Worm (Caenorhabditis elegans): ENCODE data around the gene pde-3.

The pde-3 gene

ce11 chrII:14938319-14938718, 18.8 kb downstream of the pde-3 start:
- TF ChIP-seq ces-1 (GFP tag; optimal IDR thresholded peaks at IDR 0.05) (peak; percentile 49), nhr-71 (tag; optimal IDR thresholded peaks at IDR 0.05) (peak; percentile 28), ceh-90 (tag; optimal IDR thresholded peaks at IDR 0.05) (no peak), lin-14 (GFP tag; optimal IDR thresholded peaks at IDR 0.05) (peak; percentile 39), fkh-10 (GFP tag; optimal IDR thresholded peaks at IDR 0.05) (peak; percentile 85), efl-1 (optimal IDR thresholded peaks at IDR 0.05) (no peak), efl-1 (GFP tag; optimal IDR thresholded peaks at IDR 0.05 in 1 of 2) (peak in 1 of 2 experiments; percentile 17), elt-2 (tag; optimal IDR thresholded peaks at IDR 0.05) (no peak), nhr-47 (tag; optimal IDR thresholded peaks at IDR 0.05) (peak; percentile 20)

- TF ChIP-seq ceh-63 (GFP tag; optimal IDR thresholded peaks at IDR 0.05): peak; percentile 81
- TF ChIP-seq efl-3 (GFP tag; optimal IDR thresholded peaks at IDR 0.05): no peak
- peak; percentile 41 for TF ChIP-seq lin-14 (GFP tag; optimal IDR thresholded peaks at IDR 0.05)
- TF ChIP-seq nhr-237 (tag; optimal IDR thresholded peaks at IDR 0.05): no peak
- no peak for TF ChIP-seq ztf-4 (tag; optimal IDR thresholded peaks at IDR 0.05)
- TF ChIP-seq fkh-10 (GFP tag; optimal IDR thresholded peaks at IDR 0.05): peak; percentile 62
- no peak for TF ChIP-seq nhr-47 (tag; optimal IDR thresholded peaks at IDR 0.05)
- TF ChIP-seq lir-3 (tag; optimal IDR thresholded peaks at IDR 0.05; ENCODE audit: poor library complexity): no peak
- TF ChIP-seq rnt-1 (tag; optimal IDR thresholded peaks at IDR 0.05): no peak
- no peak for TF ChIP-seq fos-1 (tag; optimal IDR thresholded peaks at IDR 0.05)
Measured at ce11 chrII:14940325-14940724, 20.8 kb downstream of the pde-3 start.

ce11 chrII:14940980-14941379, 21.5 kb downstream of the pde-3 start:
- no peak for TF ChIP-seq zag-1 (tag; optimal IDR thresholded peaks at IDR 0.05)
- TF ChIP-seq fkh-8 (tag; optimal IDR thresholded peaks at IDR 0.05): peak; percentile 24
- TF ChIP-seq efl-1 (optimal IDR thresholded peaks at IDR 0.05): no peak
- no peak for TF ChIP-seq efl-1 (GFP tag; optimal IDR thresholded peaks at IDR 0.05 in 1 of 2)
- TF ChIP-seq lin-14 (GFP tag; optimal IDR thresholded peaks at IDR 0.05): no peak
- TF ChIP-seq sox-4 (tag; optimal IDR thresholded peaks at IDR 0.05): peak; percentile 53
- no peak for TF ChIP-seq mep-1 (tag; optimal IDR thresholded peaks at IDR 0.05)
- TF ChIP-seq nhr-47 (tag; optimal IDR thresholded peaks at IDR 0.05): no peak
- no peak for TF ChIP-seq egl-13 (tag; optimal IDR thresholded peaks at IDR 0.05)
- TF ChIP-seq lir-3 (tag; optimal IDR thresholded peaks at IDR 0.05; ENCODE audit: poor library complexity): no peak
- no peak for TF ChIP-seq pqm-1 (tag; optimal IDR thresholded peaks at IDR 0.05)
- no peak for TF ChIP-seq hpl-2 (GFP tag; optimal IDR thresholded peaks at IDR 0.05)
- TF ChIP-seq elt-3 (tag; optimal IDR thresholded peaks at IDR 0.05): no peak
- no peak for TF ChIP-seq unc-86 (tag; optimal IDR thresholded peaks at IDR 0.05)
- no peak for TF ChIP-seq aly-2 (tag; optimal IDR thresholded peaks at IDR 0.05)
- TF ChIP-seq C04F5.9 (tag; optimal IDR thresholded peaks at IDR 0.05): no peak
- peak; percentile 3 for TF ChIP-seq nhr-71 (tag; optimal IDR thresholded peaks at IDR 0.05)
- no peak for TF ChIP-seq fos-1 (tag; optimal IDR thresholded peaks at IDR 0.05)
- TF ChIP-seq pax-3 (tag; optimal IDR thresholded peaks at IDR 0.05): peak; percentile 38
- TF ChIP-seq swsn-7 (tag; optimal IDR thresholded peaks at IDR 0.05): no peak
- TF ChIP-seq ceh-8 (GFP tag; optimal IDR thresholded peaks at IDR 0.05): no peak
- no peak for TF ChIP-seq F16B12.6 (tag; optimal IDR thresholded peaks at IDR 0.05)
- TF ChIP-seq dsc-1 (tag; optimal IDR thresholded peaks at IDR 0.05): peak; percentile 91
- no peak for TF ChIP-seq fkh-10 (GFP tag; optimal IDR thresholded peaks at IDR 0.05)
- TF ChIP-seq nhr-76 (tag; optimal IDR thresholded peaks at IDR 0.05): no peak
- TF ChIP-seq nhr-237 (tag; optimal IDR thresholded peaks at IDR 0.05): no peak

- TF ChIP-seq zip-4 (GFP tag; optimal IDR thresholded peaks at IDR 0.05) (no peak), fkh-8 (tag; optimal IDR thresholded peaks at IDR 0.05) (no peak), dsc-1 (tag; optimal IDR thresholded peaks at IDR 0.05) (no peak), rnt-1 (tag; optimal IDR thresholded peaks at IDR 0.05) (no peak), swsn-7 (tag; optimal IDR thresholded peaks at IDR 0.05) (no peak), hpl-2 (GFP tag; optimal IDR thresholded peaks at IDR 0.05) (no peak), nhr-47 (tag; optimal IDR thresholded peaks at IDR 0.05) (no peak), ets-5 (GFP tag; IDR thresholded peaks at IDR 0.05) (no peak), blmp-1 (tag; optimal IDR thresholded peaks at IDR 0.05) (no peak), lin-35 (GFP tag; optimal IDR thresholded peaks at IDR 0.05) (no peak), nhr-84 (tag; optimal IDR thresholded peaks at IDR 0.05) (no peak), unc-30 (tag; optimal IDR thresholded peaks at IDR 0.05) (no peak), ceh-82 (tag; optimal IDR thresholded peaks at IDR 0.05) (no peak), mef-2 (tag; optimal IDR thresholded peaks at IDR 0.05) (no peak), vab-15 (tag; optimal IDR thresholded peaks at IDR 0.05) (no peak), alr-1 (tag; optimal IDR thresholded peaks at IDR 0.05; ENCODE audit: borderline replicate concordance) (no peak), irx-1 (tag; optimal IDR thresholded peaks at IDR 0.05) (no peak), nhr-237 (tag; optimal IDR thresholded peaks at IDR 0.05) (no peak), aha-1 (tag; optimal IDR thresholded peaks at IDR 0.05) (no peak), lin-14 (GFP tag; optimal IDR thresholded peaks at IDR 0.05) (peak; percentile 2), fkh-10 (GFP tag; optimal IDR thresholded peaks at IDR 0.05) (peak; percentile 5), snpc-4 (tag; optimal IDR thresholded peaks at IDR 0.05) (peak; percentile 76), elt-2 (tag; optimal IDR thresholded peaks at IDR 0.05) (no peak), tlp-1 (tag; optimal IDR thresholded peaks at IDR 0.05) (no peak)
Measured at ce11 chrII:14945518-14945917, 26.0 kb downstream of the pde-3 start.

Measured in whole organism, L1 larva.